Worm (Caenorhabditis elegans): ENCODE results near the gene clc-6.

clc-6 gene

ce11 chrV:11146958-11147779 lies 48.8 kb downstream of the clc-6 start, which contains the start of the genes T19C4.24 and nlp-33:
Gene T19C4.24, minus strand, starts transcription at chrV:11147008.
Gene nlp-33, plus strand, starts transcription at chrV:11147346.
- TF ChIP-seq mep-1 (tag; optimal IDR thresholded peaks at IDR 0.05) (no peak), pqm-1 (tag; optimal IDR thresholded peaks at IDR 0.05) (no peak), nhr-237 (tag; optimal IDR thresholded peaks at IDR 0.05) (no peak), Y116A8C.19 (tag; optimal IDR thresholded peaks at IDR 0.05; ENCODE audit: borderline replicate concordance) (no peak), lin-14 (GFP tag; optimal IDR thresholded peaks at IDR 0.05) (peak; percentile 63), sup-37 (GFP tag; optimal IDR thresholded peaks at IDR 0.05) (no peak), lin-35 (GFP tag; optimal IDR thresholded peaks at IDR 0.05) (peak in 1 of 2 experiments; percentile 19), nhr-47 (tag; optimal IDR thresholded peaks at IDR 0.05) (no peak), grh-1 (GFP tag; IDR thresholded peaks at IDR 0.05) (peak; percentile 30; the same call in 1 of the 2 replicates), blmp-1 (tag; optimal IDR thresholded peaks at IDR 0.05) (peak; percentile 26), jun-1 (tag; optimal IDR thresholded peaks at IDR 0.05) (no peak), nhr-19 (GFP tag; conservative IDR thresholded peaks at IDR 0.05) (peak; percentile 16; the same call in 1 of the 2 replicates), nhr-85 (tag) (peak; percentile 89), ets-5 (GFP tag; IDR thresholded peaks at IDR 0.05) (no peak), lsy-2 (tag; optimal IDR thresholded peaks at IDR 0.05) (peak in 1 of 2 experiments; percentile 8), pag-3 (tag; optimal IDR thresholded peaks at IDR 0.05; ENCODE audit: borderline replicate concordance, insufficient read depth) (no peak), nhr-71 (tag; optimal IDR thresholded peaks at IDR 0.05) (peak; percentile 40), zag-1 (tag; optimal IDR thresholded peaks at IDR 0.05) (no peak), nhr-20 (tag; optimal IDR thresholded peaks at IDR 0.05) (peak; percentile 54), snu-23 (GFP tag; optimal IDR thresholded peaks at IDR 0.05) (peak; percentile 50), ama-1 (optimal IDR thresholded peaks at IDR 0.05) (peak; percentile 82), tbx-2 (tag; optimal IDR thresholded peaks at IDR 0.05) (peak; percentile 20), elt-3 (tag; optimal IDR thresholded peaks at IDR 0.05) (peak in 2 of 6 experiments; percentile 60 to 74), nhr-90 (tag; optimal IDR thresholded peaks at IDR 0.05; ENCODE audit: poor library complexity) (peak; percentile 51), lir-3 (tag; optimal IDR thresholded peaks at IDR 0.05; ENCODE audit: poor library complexity) (no peak)

ce11 chrV:11144694-11145093 lies 51.3 kb downstream of the clc-6 start, which contains the start of gene C06H2.7:
Gene C06H2.7, minus strand, starts transcription at chrV:11144794.
- TF ChIP-seq unc-130 (tag; optimal IDR thresholded peaks at IDR 0.05): no peak
- no peak for TF ChIP-seq nhr-84 (tag; optimal IDR thresholded peaks at IDR 0.05)
- no peak for TF ChIP-seq fos-1 (tag; optimal IDR thresholded peaks at IDR 0.05)
- no peak for TF ChIP-seq unc-30 (tag; optimal IDR thresholded peaks at IDR 0.05)
- no peak for TF ChIP-seq hpl-2 (GFP tag; optimal IDR thresholded peaks at IDR 0.05)
- no peak for TF ChIP-seq swsn-7 (tag; optimal IDR thresholded peaks at IDR 0.05)
- no peak for TF ChIP-seq efl-1 (optimal IDR thresholded peaks at IDR 0.05)
- peak in 1 of 2 experiments; percentile 7 for TF ChIP-seq efl-1 (GFP tag; optimal IDR thresholded peaks at IDR 0.05 in 1 of 2)
- TF ChIP-seq snu-23 (GFP tag; optimal IDR thresholded peaks at IDR 0.05): no peak
- TF ChIP-seq pag-3 (tag; optimal IDR thresholded peaks at IDR 0.05; ENCODE audit: borderline replicate concordance, insufficient read depth): no peak

Data from whole organism, L1 larva.